Worm (Caenorhabditis elegans): ENCODE results near the gene dct-5.

ce11 chrII:5398779-5399178 is 38.0 kb downstream of the dct-5 start, which contains the start of gene fbxl-3:
- TF ChIP-seq him-1 (tag; optimal IDR thresholded peaks at IDR 0.05) (no peak), dao-5 (tag; optimal IDR thresholded peaks at IDR 0.05) (no peak)
